Worm (Caenorhabditis elegans) whole organism, L4/young adult: ENCODE data around the gene Y47D7A.11.

Experiments
- W03F9.2 ChIP-seq: fragments of 150-350 bp; optimal IDR thresholded peaks from 2 replicates; lab custom pipeline; 2014; ENCODE audit warnings: missing biosample characterization, missing genetic modification characterization
- dao-5 ChIP-seq: sonication (generic microtip); optimal IDR thresholded peaks from 2 replicates; lab custom pipeline; 2016; ENCODE audit warnings: missing genotype, missing genetic modification characterization, moderate library complexity, missing compliant biosample characterization
- him-1 ChIP-seq: sonication (generic microtip); optimal IDR thresholded peaks from 2 replicates; lab custom pipeline; 2016; ENCODE audit warnings: missing genotype, missing genetic modification reagents, missing genetic modification characterization, missing compliant biosample characterization

DNA sequence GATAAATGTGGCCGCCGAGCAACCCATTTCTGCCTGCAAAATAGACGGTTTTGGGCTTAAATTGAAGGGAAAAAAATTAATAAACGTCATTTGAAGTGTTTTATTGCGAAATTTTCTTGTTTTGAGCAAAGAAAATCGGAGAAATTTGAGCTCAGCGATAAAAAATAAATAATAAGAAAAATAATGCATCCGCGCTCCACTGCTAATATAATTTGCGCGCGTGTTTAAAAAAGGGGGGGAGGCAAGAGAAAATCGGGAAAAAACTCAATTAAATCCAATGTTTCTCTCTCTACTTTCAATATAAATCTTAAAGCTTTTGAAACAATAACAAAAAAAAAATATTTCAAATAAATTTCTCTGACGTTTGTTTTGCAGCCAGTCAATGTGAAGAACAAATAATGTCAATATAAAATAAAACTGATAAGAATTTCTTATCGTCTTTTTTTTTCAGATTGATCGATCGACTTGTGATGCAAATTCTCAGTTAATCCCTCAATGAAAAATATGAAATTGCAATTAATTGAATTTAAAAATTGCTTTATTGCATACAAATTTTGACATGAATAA is 22.5 kb upstream of the Y47D7A.11 start, which contains the start of gene rft-2:
- TF ChIP-seq W03F9.2 (peak; percentile 49), dao-5 (tag; lab: Kevin White, UChicago) (no peak), him-1 (tag; lab: Kevin White, UChicago) (peak; percentile 33)
